Worm (Caenorhabditis elegans) whole organism, early embryonic: ENCODE measurements around the gene F23A7.4.

Experiments
- B0310.2 ChIP-seq: sonication (generic microtip); optimal IDR thresholded peaks from 2 replicates; lab custom pipeline; 2016; ENCODE audit warnings: mild to moderate bottlenecking, missing genetic modification characterization, missing compliant biosample characterization
- F13C5.2 ChIP-seq: sonication (generic microtip); optimal IDR thresholded peaks from 2 replicates; lab custom pipeline; 2017; ENCODE audit warnings: mild to moderate bottlenecking, missing genetic modification characterization, inconsistent platforms, missing compliant biosample characterization
- aly-1 ChIP-seq: sonication (generic microtip); optimal IDR thresholded peaks from 2 replicates; lab custom pipeline; 2016; ENCODE audit warnings: missing genetic modification characterization, missing compliant biosample characterization
- ama-1 ChIP-seq: fragments of 150-350 bp; optimal IDR thresholded peaks from 2 replicates; lab custom pipeline; 2014
- ceh-13 ChIP-seq: fragments of 200-800 bp; sonication (Bioruptor generic); optimal IDR thresholded peaks from 2 replicates; lab custom pipeline; 2018; ENCODE audit warnings: mild to moderate bottlenecking, missing genetic modification characterization, missing compliant biosample characterization
- ceh-36 ChIP-seq: sonication (generic microtip); optimal IDR thresholded peaks from 2 replicates; lab custom pipeline; 2016; ENCODE audit warnings: missing genetic modification characterization, inconsistent platforms, missing compliant biosample characterization
- ets-7 ChIP-seq: sonication (generic microtip); optimal IDR thresholded peaks from 2 replicates; lab custom pipeline; 2016; ENCODE audit warnings: missing genotype, missing genetic modification characterization, missing compliant biosample characterization
- flt-1 ChIP-seq: fragments of 200-800 bp; sonication (Bioruptor generic); IDR thresholded peaks from 2 replicates; pipeline ENCODE4 v1.3.6; 2022; ENCODE audit warnings: missing genetic modification characterization, missing compliant biosample characterization
- hmbx-1 ChIP-seq: sonication (generic microtip); optimal IDR thresholded peaks from 2 replicates; lab custom pipeline; 2016; ENCODE audit warnings: mild to moderate bottlenecking, missing genetic modification characterization, missing compliant biosample characterization
- hmg-4 ChIP-seq: fragments of 200-800 bp; sonication (Bioruptor generic); optimal IDR thresholded peaks from 2 replicates; lab custom pipeline; 2018; ENCODE audit warnings: mild to moderate bottlenecking, missing genetic modification characterization, missing compliant biosample characterization
- hnd-1 ChIP-seq: sonication (generic microtip); optimal IDR thresholded peaks from 2 replicates; lab custom pipeline; 2016; ENCODE audit warnings: missing genetic modification characterization, missing compliant biosample characterization
- pes-1 ChIP-seq: fragments of 200-800 bp; sonication (Bioruptor generic); IDR thresholded peaks from 2 replicates; pipeline ENCODE4 v1.3.6; 2022; ENCODE audit warnings: missing genetic modification reagents, missing genetic modification characterization, missing compliant biosample characterization
- scrt-1 ChIP-seq: fragments of 200-800 bp; sonication (Bioruptor generic); IDR thresholded peaks from 2 replicates; pipeline ENCODE4 v1.3.6; 2022; ENCODE audit warnings: missing genetic modification characterization, missing compliant biosample characterization
- sea-1 ChIP-seq: fragments of 200-800 bp; sonication (Bioruptor generic); conservative IDR thresholded peaks from 2 replicates; pipeline ENCODE4 v1.3.6; 2022; ENCODE audit warnings: missing genetic modification characterization, missing compliant biosample characterization
- tbx-11 ChIP-seq: fragments of 200-800 bp; sonication (Bioruptor generic); IDR thresholded peaks from 2 replicates; pipeline ENCODE4 v1.3.6; 2022; ENCODE audit warnings: missing genetic modification characterization, missing compliant biosample characterization
- tbx-37 ChIP-seq: fragments of 200-800 bp; sonication (Bioruptor generic); conservative IDR thresholded peaks from 2 replicates; pipeline ENCODE4 v1.3.6; 2022; ENCODE audit warnings: missing genetic modification reagents, missing genetic modification characterization, missing compliant biosample characterization
- tra-4 ChIP-seq: sonication (generic microtip); optimal IDR thresholded peaks from 2 replicates; lab custom pipeline; 2017; ENCODE audit warnings: missing genetic modification characterization, missing compliant biosample characterization

Gene F23A7.4

DNA sequence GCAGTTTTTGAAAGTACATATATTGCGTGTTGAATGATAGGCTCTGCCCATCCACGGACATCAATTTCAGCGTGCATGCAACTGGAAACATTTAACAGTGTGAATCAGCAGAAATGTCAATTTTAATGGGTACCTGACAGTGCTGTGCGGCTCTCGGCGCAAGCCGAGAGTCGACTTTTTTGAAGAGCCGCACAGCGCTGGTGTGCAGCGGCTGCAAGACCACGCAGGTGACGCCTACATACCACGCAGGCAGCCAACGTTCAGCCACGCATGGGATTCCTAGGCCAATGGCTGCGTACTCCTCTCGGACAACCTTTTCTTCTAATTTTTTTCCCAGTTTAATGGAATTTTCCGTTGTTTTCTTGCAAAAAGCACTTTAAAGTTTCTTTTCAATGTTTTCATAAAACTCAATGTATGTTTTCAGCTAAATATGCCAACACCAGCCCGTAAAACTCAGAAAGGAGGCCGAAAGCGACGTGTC, 32.4 kb downstream of the F23A7.4 start, which contains the start of gene W10G6.1:
W10G6.1 (plus strand) TSS at position 431 of the 481 bp plus-strand sequence.
- no peak for TF ChIP-seq hmbx-1 (tag; lab: Kevin White, UChicago)
- no peak for TF ChIP-seq hnd-1 (tag; lab: Kevin White, UChicago)
- TF ChIP-seq tra-4 = no peak
- TF ChIP-seq ama-1 (lab: Kevin White, UChicago) = no peak
- TF ChIP-seq aly-1 (tag; lab: Kevin White, UChicago) = no peak
- TF ChIP-seq hmg-4 (GFP tag; lab: Kevin White, UChicago) = no peak
- no peak for TF ChIP-seq scrt-1 (GFP tag; lab: Robert Waterston, UW)

DNA sequence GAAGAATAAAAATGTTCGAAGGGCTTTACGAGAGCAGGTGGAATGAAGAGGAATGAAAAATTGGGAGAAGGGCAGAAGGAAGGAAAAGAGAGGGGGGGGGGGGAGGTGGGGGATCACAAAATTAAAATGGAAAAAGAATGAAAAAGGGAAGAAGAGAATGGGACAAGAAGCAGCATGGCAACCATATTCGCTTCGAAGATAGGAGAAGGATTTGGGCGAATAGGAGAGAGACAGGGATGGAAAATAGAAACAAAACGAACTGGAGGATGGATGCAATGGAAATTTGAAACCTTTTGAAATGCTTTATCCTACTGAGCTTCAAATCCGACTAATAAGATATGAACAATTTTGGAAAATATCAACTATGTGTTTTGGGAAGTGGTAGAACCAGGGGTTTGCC, 38.3 kb downstream of the F23A7.4 start, which contains the start of gene W10G6.6:
W10G6.6 (minus strand) TSS at position 101 of the 400 bp plus-strand sequence.
- TF ChIP-seq ets-7 (tag; lab: Kevin White, UChicago) (no peak), sea-1 (GFP tag; lab: Robert Waterston, UW) (no peak), tbx-11 (GFP tag; lab: Robert Waterston, UW) (no peak), tra-4 (no peak), scrt-1 (GFP tag; lab: Robert Waterston, UW) (no peak), F13C5.2 (tag; lab: Kevin White, UChicago) (no peak), ceh-13 (GFP tag; lab: Kevin White, UChicago) (no peak), ama-1 (lab: Kevin White, UChicago) (no peak), flt-1 (no peak), hnd-1 (tag; lab: Kevin White, UChicago) (no peak), B0310.2 (tag; lab: Kevin White, UChicago) (no peak), hmg-4 (GFP tag; lab: Kevin White, UChicago) (no peak), aly-1 (tag; lab: Kevin White, UChicago) (no peak), ceh-36 (tag; lab: Kevin White, UChicago) (no peak), hmbx-1 (tag; lab: Kevin White, UChicago) (no peak), tbx-37 (no peak), pes-1 (GFP tag; lab: Robert Waterston, UW) (no peak)

DNA sequence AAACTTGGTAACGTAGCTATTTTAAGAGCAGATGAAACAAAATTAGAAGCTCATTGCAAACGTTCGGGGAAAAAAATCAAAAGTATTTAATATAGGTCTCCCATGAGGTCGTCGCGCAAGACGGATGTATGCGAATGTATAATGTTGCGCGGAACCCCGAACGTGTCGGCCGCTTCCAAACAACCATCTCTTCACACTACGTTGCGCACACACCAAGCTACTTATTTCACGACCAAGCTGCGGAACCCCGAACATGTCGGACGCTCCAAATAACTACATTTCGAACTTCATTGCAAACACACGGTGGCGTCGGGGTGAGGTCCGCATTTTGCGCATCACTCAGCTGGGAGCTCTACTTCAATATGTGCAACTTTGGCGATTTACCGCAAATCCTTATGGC, 46.1 kb downstream of the F23A7.4 start:
- TF ChIP-seq F13C5.2 (tag; lab: Kevin White, UChicago) (no peak), B0310.2 (tag; lab: Kevin White, UChicago) (no peak), aly-1 (tag; lab: Kevin White, UChicago) (no peak), hmbx-1 (tag; lab: Kevin White, UChicago) (no peak), hnd-1 (tag; lab: Kevin White, UChicago) (no peak), tbx-37 (no peak), tbx-11 (GFP tag; lab: Robert Waterston, UW) (no peak)

ce11 chrX:16260077-16260476, 47.7 kb downstream of the F23A7.4 start:
- TF ChIP-seq ceh-36 (tag; lab: Kevin White, UChicago) = no peak
- no peak for TF ChIP-seq hmbx-1 (tag; lab: Kevin White, UChicago)
- TF ChIP-seq ets-7 (tag; lab: Kevin White, UChicago) = no peak
- TF ChIP-seq hnd-1 (tag; lab: Kevin White, UChicago) = no peak
- no peak for TF ChIP-seq pes-1 (GFP tag; lab: Robert Waterston, UW)
- no peak for TF ChIP-seq sea-1 (GFP tag; lab: Robert Waterston, UW)
- no peak for TF ChIP-seq hmg-4 (GFP tag; lab: Kevin White, UChicago)
- TF ChIP-seq ama-1 (lab: Kevin White, UChicago) = no peak
- TF ChIP-seq scrt-1 (GFP tag; lab: Robert Waterston, UW) = no peak
- TF ChIP-seq B0310.2 (tag; lab: Kevin White, UChicago) = no peak
- TF ChIP-seq tra-4 = no peak
- no peak for TF ChIP-seq F13C5.2 (tag; lab: Kevin White, UChicago)
- no peak for TF ChIP-seq tbx-11 (GFP tag; lab: Robert Waterston, UW)
- no peak for TF ChIP-seq aly-1 (tag; lab: Kevin White, UChicago)
- TF ChIP-seq ceh-13 (GFP tag; lab: Kevin White, UChicago) = no peak
- TF ChIP-seq flt-1 = no peak
- no peak for TF ChIP-seq tbx-37

- no peak for TF ChIP-seq ama-1 (lab: Kevin White, UChicago)
- TF ChIP-seq pes-1 (GFP tag; lab: Robert Waterston, UW) = no peak
- TF ChIP-seq tbx-11 (GFP tag; lab: Robert Waterston, UW) = no peak
- TF ChIP-seq hmg-4 (GFP tag; lab: Kevin White, UChicago) = no peak
- TF ChIP-seq scrt-1 (GFP tag; lab: Robert Waterston, UW) = no peak
- no peak for TF ChIP-seq B0310.2 (tag; lab: Kevin White, UChicago)
- no peak for TF ChIP-seq hnd-1 (tag; lab: Kevin White, UChicago)
- no peak for TF ChIP-seq ets-7 (tag; lab: Kevin White, UChicago)
These were observed 49.6 kb downstream of the F23A7.4 start, which contains the start of gene sgk-1 for ce11 chrX:16261993-16262392. Gene sgk-1 (minus strand): TSS chrX:16262122.
